Fruit fly (Drosophila melanogaster): ENCODE data around the gene Krn.

Krn gene

DNA sequence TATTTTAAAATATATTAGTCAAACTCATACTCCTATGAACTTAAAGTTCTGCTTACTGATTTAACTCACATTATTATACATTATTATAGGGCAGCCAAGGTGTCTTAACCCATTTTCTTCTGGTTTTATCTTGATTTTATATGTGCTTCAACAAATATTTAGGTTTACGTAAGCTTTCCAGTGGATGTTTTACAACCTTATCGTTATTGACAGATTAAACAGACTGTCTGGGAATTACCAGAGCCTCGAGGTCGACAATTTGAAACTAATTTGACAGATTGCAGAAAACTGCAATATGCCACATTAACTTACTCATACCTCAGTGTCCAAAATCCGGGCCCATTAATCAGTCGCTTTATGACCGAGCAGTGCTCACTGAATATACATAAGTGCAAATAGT lies 22.8 kb downstream of the Krn start:
- TF ChIP-seq Gug (GFP tag; IDR thresholded peaks at IDR 0.05) (no peak), CG17328 (GFP tag; IDR thresholded peaks at IDR 0.05) (no peak), kni (GFP tag; optimal IDR thresholded peaks at IDR 0.05) (no peak), nom (GFP tag; optimal IDR thresholded peaks at IDR 0.05) (peak; percentile 51), ato (GFP tag; IDR thresholded peaks at IDR 0.05; ENCODE audit: partially characterized antibody) (no peak)

DNA sequence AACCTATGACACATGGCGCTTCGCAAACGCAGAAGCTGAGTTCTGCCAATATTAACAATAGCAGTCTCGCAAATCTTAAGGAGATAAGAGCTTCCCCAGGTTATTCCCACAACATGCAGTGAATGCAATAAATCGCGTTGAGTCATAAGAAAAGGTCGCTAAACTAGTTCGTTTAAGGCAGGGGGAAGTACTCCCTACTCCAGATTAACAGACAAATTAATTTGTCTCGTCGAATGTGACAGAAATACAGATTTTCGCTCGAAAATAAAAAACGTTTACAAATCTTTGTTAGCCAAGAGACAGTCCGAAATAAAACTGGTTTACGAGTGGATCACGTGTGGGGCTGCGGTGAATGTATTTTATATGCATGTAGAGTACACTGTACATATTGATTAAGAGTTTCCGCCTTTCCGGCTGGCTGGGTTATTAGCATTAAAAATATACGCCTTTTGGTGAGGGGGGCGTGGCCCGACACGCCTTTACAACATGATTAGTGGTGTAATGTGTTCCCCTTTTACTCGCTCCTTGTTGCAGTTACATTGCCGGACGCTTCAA lies 28.4 kb downstream of the Krn start:
- peak; percentile 76 for TF ChIP-seq vvl (GFP tag; IDR thresholded peaks at IDR 0.05)
- no peak for TF ChIP-seq hkb (optimal IDR thresholded peaks at IDR 0.05)
- TF ChIP-seq hkb (GFP tag; IDR thresholded peaks at IDR 0.05): 0 out of 2 replicates have a peak, but pooled peaks have one; percentile 20
- no peak for TF ChIP-seq Abd-B (GFP tag; optimal IDR thresholded peaks at IDR 0.05)
- TF ChIP-seq cwo (GFP tag; optimal IDR thresholded peaks at IDR 0.05): peak; percentile 59
- peak in 1 of 2 experiments; percentile 54 for TF ChIP-seq Eip74EF (GFP tag; optimal IDR thresholded peaks at IDR 0.05)
- TF ChIP-seq Asciz (GFP tag; optimal IDR thresholded peaks at IDR 0.05): peak; percentile 25
- TF ChIP-seq kni (GFP tag; optimal IDR thresholded peaks at IDR 0.05): peak; percentile 22
- no peak for TF ChIP-seq zf30C (GFP tag; optimal IDR thresholded peaks at IDR 0.05)
- peak; percentile 32 for TF ChIP-seq sens (GFP tag)

DNA sequence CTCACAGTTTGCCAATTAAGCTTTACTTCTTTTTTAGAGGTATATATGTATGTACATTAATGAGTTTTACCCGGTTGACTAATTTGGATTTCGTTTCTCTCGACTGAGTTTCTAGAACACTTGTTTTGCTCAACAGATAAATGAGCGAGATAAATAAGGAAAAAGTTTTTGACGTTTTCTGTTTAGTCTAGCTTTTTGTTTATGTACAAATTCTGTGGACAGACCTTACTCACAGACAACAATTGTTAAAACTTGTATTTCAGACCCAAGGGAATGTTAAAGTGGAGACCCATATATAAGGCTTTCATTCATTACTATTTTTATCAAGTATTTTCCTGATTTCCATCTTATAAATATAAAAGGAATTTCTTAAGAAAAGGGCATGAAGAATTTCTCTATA lies 29.1 kb downstream of the Krn start:
- TF ChIP-seq CG1529 (GFP tag; optimal IDR thresholded peaks at IDR 0.05): no peak
- TF ChIP-seq ci (GFP tag; IDR thresholded peaks at IDR 0.05): 0 out of 3 replicates have a peak, but pooled peaks have one; percentile 36
- TF ChIP-seq HHEX (GFP tag; optimal IDR thresholded peaks at IDR 0.05): no peak
- TF ChIP-seq CG5245 (GFP tag; optimal IDR thresholded peaks at IDR 0.05): no peak
- TF ChIP-seq CG8281 (tag; optimal IDR thresholded peaks at IDR 0.05): peak; percentile 6
- TF ChIP-seq Dp (GFP tag; optimal IDR thresholded peaks at IDR 0.05): no peak
- no peak for TF ChIP-seq CG13894 (tag; optimal IDR thresholded peaks at IDR 0.05)
- no peak for TF ChIP-seq CG6272 (GFP tag; IDR thresholded peaks at IDR 0.05)
- TF ChIP-seq cad (GFP tag; optimal IDR thresholded peaks at IDR 0.05): no peak
- no peak for TF ChIP-seq cato (GFP tag; optimal IDR thresholded peaks at IDR 0.05; ENCODE audit: borderline replicate concordance)
- TF ChIP-seq CG2678 (tag; optimal IDR thresholded peaks at IDR 0.05): no peak
- no peak for TF ChIP-seq B-H2 (GFP tag; optimal IDR thresholded peaks at IDR 0.05)
- TF ChIP-seq fru (optimal IDR thresholded peaks at IDR 0.05): no peak
- no peak for TF ChIP-seq CG17359 (tag; optimal IDR thresholded peaks at IDR 0.05)
- TF ChIP-seq Doc3 (GFP tag; IDR thresholded peaks at IDR 0.05; ENCODE audit: partially characterized antibody): no peak
- no peak for TF ChIP-seq jing (GFP tag; optimal IDR thresholded peaks at IDR 0.05)
- TF ChIP-seq Bteb2 (GFP tag; optimal IDR thresholded peaks at IDR 0.05): no peak
- no peak for TF ChIP-seq Lhr (GFP tag; optimal IDR thresholded peaks at IDR 0.05)
- TF ChIP-seq CG12659 (GFP tag; optimal IDR thresholded peaks at IDR 0.05): peak; percentile 14
- no peak for TF ChIP-seq psq (GFP tag; optimal IDR thresholded peaks at IDR 0.05)
- no peak for TF ChIP-seq CG11247 (GFP tag; IDR thresholded peaks at IDR 0.05)
- peak; percentile 47 for TF ChIP-seq CG15601 (tag; optimal IDR thresholded peaks at IDR 0.05)
- TF ChIP-seq nerfin-1 (tag; optimal IDR thresholded peaks at IDR 0.05): no peak
- peak; percentile 43 for TF ChIP-seq lab (GFP tag; optimal IDR thresholded peaks at IDR 0.05)
- no peak for TF ChIP-seq CG43689 (GFP tag; IDR thresholded peaks at IDR 0.05)
- peak; percentile 28 for TF ChIP-seq Hey (tag; optimal IDR thresholded peaks at IDR 0.05)
- no peak for TF ChIP-seq croc (GFP tag; conservative IDR thresholded peaks at IDR 0.05)
- TF ChIP-seq fd96Cb (tag; optimal IDR thresholded peaks at IDR 0.05): no peak
- TF ChIP-seq CG17361 (GFP tag; IDR thresholded peaks at IDR 0.05): no peak
- no peak for TF ChIP-seq az2 (GFP tag; optimal IDR thresholded peaks at IDR 0.05)
- no peak for TF ChIP-seq mld (GFP tag; IDR thresholded peaks at IDR 0.05; ENCODE audit: partially characterized antibody)
- peak; percentile 2 for TF ChIP-seq caup (GFP tag; optimal IDR thresholded peaks at IDR 0.05; ENCODE audit: severe bottlenecking)
- TF ChIP-seq Meics (GFP tag; optimal IDR thresholded peaks at IDR 0.05): peak; percentile 6

Measured in whole organism, embryonic.